Fruit fly (Drosophila melanogaster): ENCODE results near the gene CG9471.

CG9471 gene

DNA sequence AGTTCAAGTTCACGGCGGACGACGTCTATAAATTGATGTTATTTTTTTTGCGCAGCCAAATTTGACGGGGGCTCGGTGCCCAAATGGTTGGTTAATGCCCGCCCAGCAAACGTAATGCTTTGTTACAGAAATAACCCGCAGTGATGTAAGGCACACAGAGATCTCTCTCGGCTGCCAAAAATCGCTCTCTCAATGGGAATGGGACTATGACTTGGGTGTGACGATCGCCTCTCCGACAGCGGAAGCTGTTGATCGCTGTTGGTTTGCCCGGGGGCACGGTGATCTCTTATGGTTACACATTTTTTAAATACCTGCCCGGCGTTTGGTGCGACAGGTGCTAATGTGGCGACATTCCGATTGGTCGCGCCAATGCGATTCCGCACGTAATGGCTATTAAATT lies 1.2 kb downstream of the CG9471 start:
- no peak for TF ChIP-seq CG8632 (GFP tag; optimal IDR thresholded peaks at IDR 0.05)
- TF ChIP-seq vri (GFP tag; optimal IDR thresholded peaks at IDR 0.05), result peak; percentile 63

DNA sequence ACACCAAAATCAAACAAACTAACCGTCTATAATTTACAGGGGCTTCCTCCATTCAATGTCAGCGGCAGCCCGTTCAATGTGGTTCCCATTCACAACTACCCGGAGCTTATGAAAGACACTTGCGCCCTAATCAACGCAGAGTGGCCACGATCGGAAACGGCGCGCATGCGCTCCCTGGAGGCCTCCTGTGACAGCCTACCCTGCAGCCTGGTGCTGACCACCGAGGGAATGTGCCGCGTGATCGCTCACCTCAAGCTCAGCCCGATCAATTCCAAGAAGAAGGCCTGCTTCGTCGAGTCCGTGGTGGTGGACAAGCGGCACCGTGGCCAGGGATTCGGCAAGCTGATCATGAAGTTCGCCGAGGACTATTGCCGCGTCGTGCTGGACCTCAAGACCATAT lies 2.5 kb downstream of the CG9471 start, which contains the start of gene MED6:
MED6 (minus strand) TSS at position 101 of the 400 bp plus-strand sequence.
- TF ChIP-seq OdsH (GFP tag; optimal IDR thresholded peaks at IDR 0.05), result no peak
- TF ChIP-seq pdm3 (GFP tag; optimal IDR thresholded peaks at IDR 0.05), result no peak
- no peak for TF ChIP-seq Ets21C (GFP tag; optimal IDR thresholded peaks at IDR 0.05)
- no peak for TF ChIP-seq fd85E (GFP tag; optimal IDR thresholded peaks at IDR 0.05)
- no peak for TF ChIP-seq topi (GFP tag; optimal IDR thresholded peaks at IDR 0.05)
- TF ChIP-seq Gug (GFP tag; IDR thresholded peaks at IDR 0.05), result no peak
- TF ChIP-seq Hr4 (GFP tag; optimal IDR thresholded peaks at IDR 0.05), result no peak
- no peak for TF ChIP-seq CG6276 (GFP tag; optimal IDR thresholded peaks at IDR 0.05)
- TF ChIP-seq CG34406 (GFP tag; optimal IDR thresholded peaks at IDR 0.05), result no peak
- no peak for TF ChIP-seq Met (GFP tag; optimal IDR thresholded peaks at IDR 0.05)
- TF ChIP-seq Sox15 (GFP tag; optimal IDR thresholded peaks at IDR 0.05), result no peak
- no peak for TF ChIP-seq CG10631 (GFP tag; optimal IDR thresholded peaks at IDR 0.05)
- no peak for TF ChIP-seq cyc (GFP tag; optimal IDR thresholded peaks at IDR 0.05)
- TF ChIP-seq Sox14 (GFP tag; optimal IDR thresholded peaks at IDR 0.05), result no peak
- no peak for TF ChIP-seq CG3032 (tag; optimal IDR thresholded peaks at IDR 0.05)
- no peak for TF ChIP-seq net (GFP tag; optimal IDR thresholded peaks at IDR 0.05)
- TF ChIP-seq salr (GFP tag; optimal IDR thresholded peaks at IDR 0.05), result no peak

DNA sequence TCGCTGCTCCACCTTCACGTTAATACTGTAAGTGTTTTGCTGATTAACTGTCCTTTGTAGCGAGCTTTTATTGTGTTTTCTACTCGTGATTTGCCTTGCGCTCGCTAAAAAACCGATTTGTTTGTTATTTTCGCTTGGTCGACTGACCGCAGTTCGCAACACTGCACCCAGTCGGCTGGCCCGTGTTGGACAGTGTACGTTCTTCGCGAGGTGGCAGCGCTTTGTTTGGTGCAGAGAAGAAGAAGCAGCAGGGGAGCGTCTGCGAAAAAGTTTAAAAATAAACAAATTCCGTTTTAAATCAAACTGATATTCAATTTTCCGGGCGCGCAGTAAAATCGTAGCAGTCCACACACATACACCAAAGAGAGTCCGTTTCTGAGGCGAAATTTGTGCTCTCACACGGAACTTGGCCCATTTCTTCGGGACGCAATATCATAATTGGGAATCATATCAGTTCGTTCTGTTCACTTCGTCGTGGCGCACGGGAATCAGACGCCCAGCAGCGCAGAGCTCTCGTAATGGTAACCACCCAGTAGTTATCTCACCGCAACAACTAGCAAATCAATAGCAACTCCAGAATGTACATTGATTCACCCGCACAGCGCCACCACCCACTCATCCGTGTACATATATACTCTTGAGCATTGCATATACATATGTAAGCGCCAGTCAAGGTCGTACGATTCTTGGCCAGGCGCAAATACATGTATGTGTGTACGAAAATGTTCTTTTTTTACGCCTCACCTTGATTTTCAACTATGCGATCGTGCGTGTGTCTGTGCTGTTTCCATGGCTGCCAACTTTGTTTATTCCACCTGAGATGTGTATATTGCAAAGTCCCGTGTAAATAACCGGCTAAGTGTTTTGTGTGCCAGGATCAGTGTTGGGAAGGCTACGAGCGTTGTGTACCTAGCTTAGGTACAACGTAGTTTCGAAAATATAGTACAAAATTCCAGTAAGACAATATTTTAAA lies 3.4 kb downstream of the CG9471 start, which contains the start of gene Naa80:
Naa80 (plus strand) TSS at position 215 of the 973 bp plus-strand sequence.
- TF ChIP-seq CG3032 (tag; optimal IDR thresholded peaks at IDR 0.05) (peak; percentile 38), esn (GFP tag; optimal IDR thresholded peaks at IDR 0.05) (peak; percentile 68), net (GFP tag; optimal IDR thresholded peaks at IDR 0.05) (peak; percentile 59), dac (GFP tag; optimal IDR thresholded peaks at IDR 0.05) (no peak), CG6808 (GFP tag; optimal IDR thresholded peaks at IDR 0.05) (peak; percentile 57), spab (GFP tag; optimal IDR thresholded peaks at IDR 0.05) (peak; percentile 28), fd85E (GFP tag; optimal IDR thresholded peaks at IDR 0.05) (no peak), Blimp-1 (GFP tag; optimal IDR thresholded peaks at IDR 0.05) (no peak), CG8119 (GFP tag; IDR thresholded peaks at IDR 0.05) (no peak), topi (GFP tag; optimal IDR thresholded peaks at IDR 0.05) (peak; percentile 82), CG34406 (GFP tag; optimal IDR thresholded peaks at IDR 0.05) (peak; percentile 40), achi (GFP tag; optimal IDR thresholded peaks at IDR 0.05) (peak; percentile 48), CG15336 (GFP tag; IDR thresholded peaks at IDR 0.05) (peak; percentile 40; the same call in 1 of the 2 replicates), CG10669 (GFP tag; optimal IDR thresholded peaks at IDR 0.05) (peak; percentile 54), Met (GFP tag; optimal IDR thresholded peaks at IDR 0.05) (no peak), CG8319 (GFP tag; optimal IDR thresholded peaks at IDR 0.05) (peak; percentile 8), vri (GFP tag; optimal IDR thresholded peaks at IDR 0.05) (peak; percentile 60), Eip78C (GFP tag) (peak; percentile 89), Eip93F (GFP tag; optimal IDR thresholded peaks at IDR 0.05) (no peak), CG1621 (tag; optimal IDR thresholded peaks at IDR 0.05) (peak; percentile 83), CG9139 (GFP tag; optimal IDR thresholded peaks at IDR 0.05) (no peak), fkh (GFP tag; optimal IDR thresholded peaks at IDR 0.05) (peak; percentile 80), dsx (GFP tag; optimal IDR thresholded peaks at IDR 0.05; ENCODE audit: poor library complexity, severe bottlenecking) (peak; percentile 50), CG31627 (GFP tag; optimal IDR thresholded peaks at IDR 0.05) (peak; percentile 79), OdsH (GFP tag; optimal IDR thresholded peaks at IDR 0.05) (peak; percentile 42), Hr38 (GFP tag; optimal IDR thresholded peaks at IDR 0.05) (no peak), CG8632 (GFP tag; optimal IDR thresholded peaks at IDR 0.05) (peak; percentile 46), Sox102F (GFP tag; optimal IDR thresholded peaks at IDR 0.05) (no peak), Ets96B (tag; optimal IDR thresholded peaks at IDR 0.05) (no peak), Ets21C (GFP tag; optimal IDR thresholded peaks at IDR 0.05) (no peak), CG6163 (GFP tag; IDR thresholded peaks at IDR 0.05) (peak; percentile 59; the same call in 2 of the 3 replicates), CG7368 (GFP tag; optimal IDR thresholded peaks at IDR 0.05) (peak; percentile 57), CG11762 (GFP tag; optimal IDR thresholded peaks at IDR 0.05; ENCODE audit: insufficient read depth) (no peak), salr (GFP tag; optimal IDR thresholded peaks at IDR 0.05) (peak in 1 of 2 experiments; percentile 56), fd59A (GFP tag; optimal IDR thresholded peaks at IDR 0.05) (peak; percentile 20), CG11294 (GFP tag; IDR thresholded peaks at IDR 0.05) (no peak)

Data from whole organism, prepupa.